Worm (Caenorhabditis elegans): ENCODE measurements around the gene ift-81.

ift-81 gene

DNA sequence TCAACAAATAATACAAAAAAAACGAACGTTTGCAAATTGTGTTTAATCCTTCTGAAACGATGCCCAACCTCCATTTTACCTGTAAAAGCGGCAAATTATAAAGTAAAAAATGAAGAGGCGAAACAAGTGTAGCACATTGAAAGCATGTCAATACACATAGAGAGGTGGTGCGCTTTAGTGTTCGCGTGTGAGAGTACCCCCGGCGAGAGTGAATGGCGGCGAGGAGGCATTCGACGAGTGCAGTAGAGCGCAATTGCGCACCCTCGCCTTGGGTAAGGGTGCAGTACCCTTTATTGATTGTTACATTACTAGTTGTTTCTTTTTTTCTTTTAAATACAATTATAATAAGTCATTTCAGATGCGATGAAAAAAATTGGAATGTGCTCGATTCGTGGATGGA is 23.2 kb upstream of the ift-81 start, which contains the start of gene hst-6 (continued):
- TF ChIP-seq elt-2 (tag; optimal IDR thresholded peaks at IDR 0.05) (no peak), isw-1 (GFP tag; IDR thresholded peaks at IDR 0.05) (no peak), zip-4 (GFP tag; optimal IDR thresholded peaks at IDR 0.05) (no peak), xbp-1 (tag; optimal IDR thresholded peaks at IDR 0.05) (peak; percentile 65), lir-3 (tag; optimal IDR thresholded peaks at IDR 0.05; ENCODE audit: poor library complexity) (no peak), efl-3 (GFP tag; optimal IDR thresholded peaks at IDR 0.05) (no peak)

DNA sequence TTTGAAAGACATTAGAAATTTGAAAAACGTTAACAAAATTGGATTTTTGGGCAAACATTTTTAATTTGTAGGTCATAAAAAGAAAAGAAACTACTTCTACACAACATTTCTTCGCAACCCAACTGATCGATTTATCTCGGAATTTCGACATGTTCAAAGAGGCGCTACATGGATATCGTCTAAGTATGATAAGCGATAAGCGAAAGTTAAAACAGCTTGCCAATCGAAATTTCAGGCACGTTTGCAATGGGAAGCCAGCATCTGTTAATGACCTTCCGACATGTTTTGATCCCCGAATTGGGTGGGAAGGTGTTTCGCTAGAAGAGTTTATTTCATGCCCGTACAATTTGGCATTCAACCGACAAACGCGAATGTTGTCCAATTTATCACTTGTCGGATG is 21.6 kb upstream of the ift-81 start:
- TF ChIP-seq blmp-1 (tag; optimal IDR thresholded peaks at IDR 0.05): peak; percentile 70
- peak in 1 of 6 experiments; percentile 11 for TF ChIP-seq elt-3 (tag; optimal IDR thresholded peaks at IDR 0.05)
- TF ChIP-seq hlh-4 (tag; optimal IDR thresholded peaks at IDR 0.05): no peak
- TF ChIP-seq lsy-2 (tag; optimal IDR thresholded peaks at IDR 0.05): no peak
- no peak for TF ChIP-seq sup-37 (GFP tag; optimal IDR thresholded peaks at IDR 0.05)

DNA sequence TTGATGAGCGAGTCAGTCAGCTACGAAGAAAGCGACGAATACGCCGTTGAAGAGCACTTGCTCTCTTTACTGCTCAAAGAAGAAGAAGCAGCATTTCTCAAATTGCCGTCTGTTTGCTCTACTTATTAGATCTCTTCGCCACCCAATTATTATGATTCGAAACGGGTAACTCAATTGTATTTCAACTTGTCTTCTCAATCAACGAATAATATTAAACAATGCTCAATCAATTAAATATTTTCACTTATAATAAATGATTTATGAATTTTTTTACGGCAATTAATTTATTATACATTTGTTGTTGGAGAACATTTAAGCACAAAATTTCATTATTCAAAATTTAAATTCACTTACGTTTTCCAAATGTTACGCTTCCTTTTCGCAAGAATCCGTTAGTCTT is 20.1 kb upstream of the ift-81 start:
- no peak for TF ChIP-seq unc-130 (tag; optimal IDR thresholded peaks at IDR 0.05)
- no peak for TF ChIP-seq elt-2 (tag; optimal IDR thresholded peaks at IDR 0.05)
- no peak for TF ChIP-seq nhr-20 (tag; optimal IDR thresholded peaks at IDR 0.05)

DNA sequence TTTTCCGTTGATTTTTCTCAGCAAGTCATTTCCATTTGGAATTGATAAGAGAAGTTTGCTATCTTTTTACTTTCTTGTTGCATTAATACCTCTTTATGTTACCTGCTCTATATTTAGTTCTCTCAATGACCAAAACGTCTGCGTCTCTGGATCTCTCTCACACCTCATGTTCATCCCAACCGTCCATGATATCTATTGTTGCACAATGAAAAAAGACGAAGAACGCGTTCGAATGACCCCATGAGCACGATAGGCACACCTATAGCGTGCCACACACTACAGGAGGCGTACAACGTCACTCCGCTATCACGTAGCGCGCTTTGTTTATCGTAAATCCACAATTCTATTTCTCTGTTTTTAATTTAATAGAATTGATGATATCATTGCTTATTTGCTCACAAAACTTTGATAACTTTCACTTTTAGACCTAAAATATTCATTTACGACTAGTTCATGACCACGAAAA is 19.2 kb upstream of the ift-81 start, which contains the start of gene Y34B4A.2:
Gene Y34B4A.2, plus strand, starts transcription at position 328 of the 466 bp plus-strand sequence.
- TF ChIP-seq irx-1 (tag; optimal IDR thresholded peaks at IDR 0.05): peak; percentile 33
- TF ChIP-seq ama-1 (optimal IDR thresholded peaks at IDR 0.05): no peak
- no peak for TF ChIP-seq aha-1 (tag; optimal IDR thresholded peaks at IDR 0.05)
- peak; percentile 50 for TF ChIP-seq nhr-47 (tag; optimal IDR thresholded peaks at IDR 0.05)
- TF ChIP-seq dsc-1 (tag; optimal IDR thresholded peaks at IDR 0.05): peak; percentile 42
- no peak for TF ChIP-seq nhr-237 (tag; optimal IDR thresholded peaks at IDR 0.05)
- TF ChIP-seq lin-35 (GFP tag; optimal IDR thresholded peaks at IDR 0.05): peak; percentile 16 to 50
- TF ChIP-seq hlh-17 (GFP tag; optimal IDR thresholded peaks at IDR 0.05; ENCODE audit: borderline replicate concordance): no peak
- TF ChIP-seq lsy-2 (tag; optimal IDR thresholded peaks at IDR 0.05): peak in 1 of 2 experiments; percentile 36
- peak; percentile 39 for TF ChIP-seq swsn-7 (tag; optimal IDR thresholded peaks at IDR 0.05)
- no peak for TF ChIP-seq unc-62 (GFP tag; optimal IDR thresholded peaks at IDR 0.05)
- no peak for TF ChIP-seq zag-1 (tag; optimal IDR thresholded peaks at IDR 0.05)
- no peak for TF ChIP-seq sox-4 (tag; optimal IDR thresholded peaks at IDR 0.05)
- TF ChIP-seq dpl-1 (GFP tag; optimal IDR thresholded peaks at IDR 0.05): peak in 2 of 3 experiments; percentile 5 to 33
- TF ChIP-seq tbx-2 (tag; optimal IDR thresholded peaks at IDR 0.05): peak; percentile 25
- TF ChIP-seq elt-2 (tag; optimal IDR thresholded peaks at IDR 0.05): peak; percentile 62
- TF ChIP-seq nhr-20 (tag; optimal IDR thresholded peaks at IDR 0.05): peak; percentile 25
- TF ChIP-seq snu-23 (GFP tag; optimal IDR thresholded peaks at IDR 0.05): peak; percentile 47
- no peak for TF ChIP-seq nhr-19 (GFP tag; conservative IDR thresholded peaks at IDR 0.05)
- TF ChIP-seq ztf-11 (tag; optimal IDR thresholded peaks at IDR 0.05): no peak
- TF ChIP-seq ceh-8 (GFP tag; optimal IDR thresholded peaks at IDR 0.05): no peak
- peak; percentile 26 for TF ChIP-seq jun-1 (tag; optimal IDR thresholded peaks at IDR 0.05)
- TF ChIP-seq nhr-90 (tag; optimal IDR thresholded peaks at IDR 0.05; ENCODE audit: poor library complexity): peak; percentile 19
- peak; percentile 39 for TF ChIP-seq lin-14 (GFP tag; optimal IDR thresholded peaks at IDR 0.05)
- TF ChIP-seq efl-1 (optimal IDR thresholded peaks at IDR 0.05): peak; percentile 10 to 22
- peak; percentile 5 to 92 for TF ChIP-seq efl-1 (GFP tag; optimal IDR thresholded peaks at IDR 0.05 in 1 of 2)
- TF ChIP-seq xbp-1 (tag; optimal IDR thresholded peaks at IDR 0.05): peak; percentile 33
- TF ChIP-seq blmp-1 (tag; optimal IDR thresholded peaks at IDR 0.05): peak; percentile 5
- TF ChIP-seq rnt-1 (tag; optimal IDR thresholded peaks at IDR 0.05): peak; percentile 25

Measured in whole organism, L1 larva.